Worm (Caenorhabditis elegans): Measurements from ENCODE around the gene ile-2.

ile-2 gene

DNA sequence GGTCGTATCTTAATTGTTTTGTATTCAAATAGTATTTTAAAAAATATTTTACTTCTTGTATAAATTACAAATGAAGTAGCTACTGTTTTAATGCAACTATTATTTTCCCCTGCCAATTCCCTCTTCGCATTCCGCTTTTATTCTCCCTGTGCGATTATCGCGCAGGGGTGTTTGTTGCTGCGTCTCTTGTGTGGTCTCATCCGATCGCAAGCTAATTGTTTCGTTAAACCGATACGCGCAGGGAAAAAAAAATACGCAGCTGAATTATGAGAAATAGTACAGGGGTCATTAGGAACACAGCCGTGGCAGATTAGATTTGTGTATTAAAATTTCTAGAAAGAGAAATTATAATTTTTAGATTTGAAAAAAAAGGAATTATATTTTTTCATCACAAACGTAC lies 38.1 kb downstream of the ile-2 start (continued):
- TF ChIP-seq nhr-76 (tag; optimal IDR thresholded peaks at IDR 0.05) = peak; percentile 83
- peak; percentile 38 for TF ChIP-seq R02D3.7 (tag; optimal IDR thresholded peaks at IDR 0.05)
- peak; percentile 17 to 62 for TF ChIP-seq ZK546.5 (tag; optimal IDR thresholded peaks at IDR 0.05)
- TF ChIP-seq ctbp-1 (GFP tag; IDR thresholded peaks at IDR 0.05) = peak; percentile 96
- peak; percentile 98 for TF ChIP-seq mes-2 (tag; optimal IDR thresholded peaks at IDR 0.05; ENCODE audit: poor library complexity, severe bottlenecking)
- peak; percentile 68 for TF ChIP-seq gei-8 (GFP tag; optimal IDR thresholded peaks at IDR 0.05)
- no peak for TF ChIP-seq F49E8.2 (tag; optimal IDR thresholded peaks at IDR 0.05; ENCODE audit: borderline replicate concordance)
- TF ChIP-seq spr-1 (tag; optimal IDR thresholded peaks at IDR 0.05) = peak; percentile 97
- peak; percentile 97 for TF ChIP-seq F10B5.3 (tag; optimal IDR thresholded peaks at IDR 0.05)
- peak; percentile 96 for TF ChIP-seq mxl-3 (GFP tag; optimal IDR thresholded peaks at IDR 0.05)
- peak; percentile 98 for TF ChIP-seq ceh-20 (GFP tag; IDR thresholded peaks at IDR 0.05)
- no peak for TF ChIP-seq tag-97 (GFP tag; IDR thresholded peaks at IDR 0.05)

DNA sequence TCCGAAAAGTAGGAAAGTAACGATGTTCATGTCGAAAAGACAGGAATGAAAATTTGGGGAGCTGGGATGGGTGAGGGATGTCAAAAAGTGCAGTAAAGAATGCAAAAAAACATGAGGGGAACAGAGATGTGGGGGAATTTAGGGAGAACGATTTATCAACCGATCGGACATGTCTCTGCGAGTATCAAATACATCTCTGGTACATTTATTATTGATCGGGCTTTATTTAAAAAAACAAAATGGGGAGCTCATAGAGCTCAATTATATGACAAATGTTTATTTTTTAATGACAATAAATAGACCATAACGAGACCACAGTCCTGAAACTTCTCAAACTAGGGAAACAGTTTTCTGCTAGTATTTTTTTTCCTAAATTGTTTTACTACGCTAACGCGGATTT lies 42.3 kb downstream of the ile-2 start, which contains the start of gene F25E2.2:
TSS of gene F25E2.2 (minus strand) at position 101 of the 400 bp plus-strand sequence.
- no peak for TF ChIP-seq nhr-28 (tag; optimal IDR thresholded peaks at IDR 0.05)
- no peak for TF ChIP-seq spr-3 (GFP tag; optimal IDR thresholded peaks at IDR 0.05)
- no peak for TF ChIP-seq nhr-10 (tag; optimal IDR thresholded peaks at IDR 0.05)
- TF ChIP-seq duxl-1 (tag; optimal IDR thresholded peaks at IDR 0.05; ENCODE audit: poor library complexity) = no peak
- no peak for TF ChIP-seq madf-5 (GFP tag; IDR thresholded peaks at IDR 0.05)
- TF ChIP-seq pqm-1 (tag; optimal IDR thresholded peaks at IDR 0.05) = no peak
- TF ChIP-seq nhr-42 (GFP tag; IDR thresholded peaks at IDR 0.05) = no peak
- TF ChIP-seq hlh-30 (tag; optimal IDR thresholded peaks at IDR 0.05; ENCODE audit: insufficient read depth) = no peak
- TF ChIP-seq snpc-1.2 (GFP tag; IDR thresholded peaks at IDR 0.05) = no peak
- no peak for TF ChIP-seq F37D6.2 (tag; optimal IDR thresholded peaks at IDR 0.05)
- TF ChIP-seq rbr-2 (tag; optimal IDR thresholded peaks at IDR 0.05) = no peak
- TF ChIP-seq hmg-1.1 (GFP tag; IDR thresholded peaks at IDR 0.05) = no peak
- no peak for TF ChIP-seq T26A8.4 (GFP tag; IDR thresholded peaks at IDR 0.05)
- no peak for TF ChIP-seq ceh-62 (tag; optimal IDR thresholded peaks at IDR 0.05)
- no peak for TF ChIP-seq lin-13 (GFP tag; optimal IDR thresholded peaks at IDR 0.05)
- TF ChIP-seq dve-1 (tag; optimal IDR thresholded peaks at IDR 0.05; ENCODE audit: insufficient read depth) = no peak
- no peak for TF ChIP-seq mdt-29 (GFP tag; IDR thresholded peaks at IDR 0.05)

DNA sequence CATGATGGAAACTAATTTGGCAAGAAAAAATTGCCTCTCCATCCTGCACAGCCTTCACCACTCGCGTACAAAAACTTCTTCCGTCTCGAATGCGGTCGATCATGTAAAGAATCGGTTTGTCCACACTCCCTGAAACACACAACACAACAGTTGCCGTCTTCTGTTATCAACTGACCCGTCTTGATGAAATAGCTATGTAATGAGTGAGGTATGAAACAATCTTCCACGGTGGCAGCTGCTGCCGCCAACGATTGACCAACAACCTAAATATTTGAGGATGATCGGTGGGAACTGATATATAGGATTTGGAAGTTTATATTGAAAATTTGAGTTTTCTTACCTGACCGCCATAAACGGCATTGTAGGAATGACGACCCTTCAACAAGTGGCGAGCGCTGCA lies 43.9 kb downstream of the ile-2 start:
- TF ChIP-seq F49E8.2 (tag; optimal IDR thresholded peaks at IDR 0.05; ENCODE audit: borderline replicate concordance) (no peak), hif-1 (tag; optimal IDR thresholded peaks at IDR 0.05) (no peak), saeg-2 (GFP tag; IDR thresholded peaks at IDR 0.05) (no peak), mes-2 (tag; optimal IDR thresholded peaks at IDR 0.05; ENCODE audit: poor library complexity, severe bottlenecking) (peak; percentile 6), nhr-11 (tag; optimal IDR thresholded peaks at IDR 0.05) (no peak), hlh-11 (tag; optimal IDR thresholded peaks at IDR 0.05) (peak; percentile 2), daf-19 (GFP tag; conservative IDR thresholded peaks at IDR 0.05) (no peak), nhr-28 (tag; optimal IDR thresholded peaks at IDR 0.05) (peak; percentile 3), ZK337.2 (GFP tag; IDR thresholded peaks at IDR 0.05) (no peak), jun-1 (tag; optimal IDR thresholded peaks at IDR 0.05) (no peak), lsy-2 (tag; optimal IDR thresholded peaks at IDR 0.05) (no peak), daf-16 (GFP tag; optimal IDR thresholded peaks at IDR 0.05) (peak in 1 of 2 experiments; percentile 38), daf-16 (tag; optimal IDR thresholded peaks at IDR 0.05) (peak; percentile 30), ceh-82 (tag; optimal IDR thresholded peaks at IDR 0.05) (no peak), dmd-9 (GFP tag; IDR thresholded peaks at IDR 0.05) (no peak), hmg-1.1 (GFP tag; IDR thresholded peaks at IDR 0.05) (no peak), lin-13 (GFP tag; optimal IDR thresholded peaks at IDR 0.05) (no peak), nhr-76 (tag; optimal IDR thresholded peaks at IDR 0.05) (no peak), zfp-3 (GFP tag; conservative IDR thresholded peaks at IDR 0.05) (no peak), dmd-8 (GFP tag; IDR thresholded peaks at IDR 0.05) (no peak), madf-5 (GFP tag; IDR thresholded peaks at IDR 0.05) (no peak), lin-29 (GFP tag; IDR thresholded peaks at IDR 0.05) (no peak), madf-9 (GFP tag; conservative IDR thresholded peaks at IDR 0.05) (no peak), dpl-1 (GFP tag; optimal IDR thresholded peaks at IDR 0.05) (no peak), ceh-28 (tag; optimal IDR thresholded peaks at IDR 0.05) (no peak), zip-11 (GFP tag; IDR thresholded peaks at IDR 0.05) (no peak), skn-1 (tag; optimal IDR thresholded peaks at IDR 0.05) (no peak)
